Worm (Caenorhabditis elegans) whole organism, L2 larva: Measurements from ENCODE around the gene cwn-2.

Experiments
- blmp-1 ChIP-seq: sonication (generic microtip); optimal IDR thresholded peaks from 2 replicates; lab custom pipeline; 2017; ENCODE audit warnings: missing genetic modification characterization, mild to moderate bottlenecking, missing compliant biosample characterization, antibody characterized with exemption, moderate library complexity; ENCODE audit not compliant: insufficient read depth
- nhr-129 ChIP-seq: fragments of 150-350 bp; optimal IDR thresholded peaks from 2 replicates; lab custom pipeline; 2014; ENCODE audit warnings: missing biosample characterization, missing genetic modification characterization
- nhr-237 ChIP-seq: fragments of 150-350 bp; optimal IDR thresholded peaks from 2 replicates; lab custom pipeline; 2014; ENCODE audit warnings: missing biosample characterization, missing genetic modification characterization
- sma-9 ChIP-seq, 2 experiments: fragments of 150-350 bp in 1 of 2; sonication (generic microtip) in 1 of 2; optimal IDR thresholded peaks; 2 replicates each; lab custom pipeline; 2014 to 2016; ENCODE audit warnings: missing genetic modification characterization in 2 of 2, mild to moderate bottlenecking in 1 of 2, missing biosample characterization in 1 of 2, missing compliant biosample characterization in 1 of 2, missing genetic modification reagents in 1 of 2, moderate library complexity in 1 of 2
- unc-62 ChIP-seq: fragments of 150-350 bp; optimal IDR thresholded peaks from 2 replicates; lab custom pipeline; 2014; ENCODE audit warnings: missing biosample characterization, missing genetic modification reagents, missing genetic modification characterization
- zag-1 ChIP-seq: fragments of 150-350 bp; optimal IDR thresholded peaks from 2 replicates; lab custom pipeline; 2014; ENCODE audit warnings: missing biosample characterization, missing genetic modification characterization

DNA sequence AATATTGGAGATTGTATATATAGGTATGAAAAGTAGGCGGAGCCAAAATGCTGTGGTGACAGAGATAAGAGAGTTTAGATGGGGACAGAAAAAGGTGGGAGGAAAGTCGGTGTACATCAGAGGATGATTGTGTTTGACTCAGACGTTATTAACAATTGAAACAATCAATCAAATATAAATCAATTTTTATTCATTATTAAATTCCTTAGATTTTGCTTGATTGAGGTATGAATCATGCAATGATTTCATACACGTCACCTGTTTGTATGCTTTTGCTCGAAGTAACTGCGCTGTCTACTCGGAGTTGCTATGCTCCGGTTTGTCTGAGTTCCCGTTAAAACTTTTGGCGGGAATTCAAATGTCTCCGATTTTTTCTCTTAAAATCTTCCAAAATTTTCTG lies 47.5 kb downstream of the cwn-2 start, which contains the start of gene C04G2.10:
- TF ChIP-seq unc-62 (GFP tag; lab: Kevin White, UChicago): no peak
- TF ChIP-seq sma-9 (GFP tag; optimal IDR thresholded peaks at IDR 0.05; lab: Kevin White, UChicago): no peak
- no peak for TF ChIP-seq sma-9 (tag; optimal IDR thresholded peaks at IDR 0.05; lab: Kevin White, UChicago)
- TF ChIP-seq nhr-237 (tag; lab: Kevin White, UChicago): no peak
- TF ChIP-seq nhr-129 (tag; lab: Kevin White, UChicago): no peak
- no peak for TF ChIP-seq zag-1 (tag; lab: Kevin White, UChicago)
- no peak for TF ChIP-seq blmp-1 (tag; lab: Kevin White, UChicago)
